Worm (Caenorhabditis elegans) whole organism, mixed stage, embryonic: ENCODE results near the gene acy-3.

Source experiments
- blmp-1 ChIP-seq: fragments of 150-350 bp; optimal IDR thresholded peaks from 2 replicates; lab custom pipeline; 2014; ENCODE audit warnings: missing biosample characterization, missing genetic modification characterization
- ceh-83 ChIP-seq: fragments of 200-800 bp; sonication (Bioruptor generic); optimal IDR thresholded peaks from 2 replicates; lab custom pipeline; 2018; ENCODE audit warnings: mild to moderate bottlenecking, missing genetic modification characterization, missing compliant biosample characterization
- ces-1 ChIP-seq: fragments of 150-350 bp; optimal IDR thresholded peaks from 2 replicates; lab custom pipeline; 2014; ENCODE audit warnings: missing biosample characterization, missing genetic modification reagents, missing genetic modification characterization
- cnd-1 ChIP-seq: fragments of 200-800 bp; sonication (Bioruptor generic); optimal IDR thresholded peaks from 2 replicates; lab custom pipeline; 2018; ENCODE audit warnings: mild to moderate bottlenecking, missing genetic modification characterization, missing compliant biosample characterization
- elt-3 ChIP-seq: fragments of 150-350 bp; optimal IDR thresholded peaks from 2 replicates; lab custom pipeline; 2014; ENCODE audit warnings: missing biosample characterization, missing genetic modification characterization
- lin-32 ChIP-seq: fragments of 200-800 bp; sonication (Bioruptor generic); optimal IDR thresholded peaks from 2 replicates; lab custom pipeline; 2018; ENCODE audit warnings: mild to moderate bottlenecking, missing genetic modification characterization, missing compliant biosample characterization
- lsy-2 ChIP-seq: fragments of 150-350 bp; optimal IDR thresholded peaks from 2 replicates; lab custom pipeline; 2014; ENCODE audit warnings: missing biosample characterization, missing genetic modification characterization
- mep-1 ChIP-seq: fragments of 150-350 bp; optimal IDR thresholded peaks from 2 replicates; lab custom pipeline; 2017; ENCODE audit warnings: missing biosample characterization, missing genetic modification reagents, missing genetic modification characterization, inconsistent platforms
- mls-2 ChIP-seq: sonication (generic microtip); optimal IDR thresholded peaks from 2 replicates; lab custom pipeline; 2016; ENCODE audit warnings: mild to moderate bottlenecking, missing genetic modification characterization, moderate library complexity, missing compliant biosample characterization
- nhr-12 ChIP-seq: fragments of 150-350 bp; optimal IDR thresholded peaks from 2 replicates; lab custom pipeline; 2014; ENCODE audit warnings: missing biosample characterization, missing genetic modification characterization
- nhr-237 ChIP-seq: fragments of 150-350 bp; optimal IDR thresholded peaks from 2 replicates; lab custom pipeline; 2014; ENCODE audit warnings: missing biosample characterization, missing genetic modification characterization
- nhr-76 ChIP-seq: sonication (generic microtip); optimal IDR thresholded peaks from 2 replicates; lab custom pipeline; 2017; ENCODE audit warnings: missing biosample characterization, missing genetic modification characterization
- unc-62 ChIP-seq: fragments of 150-350 bp; optimal IDR thresholded peaks from 2 replicates; lab custom pipeline; 2014; ENCODE audit warnings: missing biosample characterization, missing genetic modification reagents, missing genetic modification characterization
- ztf-11 ChIP-seq: fragments of 150-350 bp; optimal IDR thresholded peaks from 2 replicates; lab custom pipeline; 2014; ENCODE audit warnings: missing biosample characterization, missing genetic modification characterization

ce11 chrIII:3764043-3764442 lies 22.2 kb downstream of the acy-3 start:
- TF ChIP-seq nhr-237 (tag; lab: Kevin White, UChicago) (no peak), unc-62 (GFP tag; lab: Kevin White, UChicago) (no peak), lin-32 (GFP tag; lab: Kevin White, UChicago) (no peak), ztf-11 (no peak), mls-2 (tag; lab: Kevin White, UChicago) (no peak), nhr-76 (tag; lab: Kevin White, UChicago) (no peak), blmp-1 (tag; lab: Kevin White, UChicago) (no peak), cnd-1 (tag; lab: Kevin White, UChicago) (no peak), mep-1 (tag; lab: Kevin White, UChicago) (no peak), lsy-2 (no peak), nhr-12 (no peak), ces-1 (GFP tag; lab: Kevin White, UChicago) (no peak), ceh-83 (GFP tag; lab: Kevin White, UChicago) (no peak), elt-3 (no peak)
